Fruit fly (Drosophila melanogaster): ENCODE measurements around the gene CG12499.

Gene CG12499

dm6 chr3R:22411879-22412587 is 34.4 kb downstream of the CG12499 start (continued):
- TF ChIP-seq dsx (GFP tag; optimal IDR thresholded peaks at IDR 0.05; ENCODE audit: poor library complexity, severe bottlenecking) (no peak), Met (GFP tag; optimal IDR thresholded peaks at IDR 0.05) (no peak)

DNA sequence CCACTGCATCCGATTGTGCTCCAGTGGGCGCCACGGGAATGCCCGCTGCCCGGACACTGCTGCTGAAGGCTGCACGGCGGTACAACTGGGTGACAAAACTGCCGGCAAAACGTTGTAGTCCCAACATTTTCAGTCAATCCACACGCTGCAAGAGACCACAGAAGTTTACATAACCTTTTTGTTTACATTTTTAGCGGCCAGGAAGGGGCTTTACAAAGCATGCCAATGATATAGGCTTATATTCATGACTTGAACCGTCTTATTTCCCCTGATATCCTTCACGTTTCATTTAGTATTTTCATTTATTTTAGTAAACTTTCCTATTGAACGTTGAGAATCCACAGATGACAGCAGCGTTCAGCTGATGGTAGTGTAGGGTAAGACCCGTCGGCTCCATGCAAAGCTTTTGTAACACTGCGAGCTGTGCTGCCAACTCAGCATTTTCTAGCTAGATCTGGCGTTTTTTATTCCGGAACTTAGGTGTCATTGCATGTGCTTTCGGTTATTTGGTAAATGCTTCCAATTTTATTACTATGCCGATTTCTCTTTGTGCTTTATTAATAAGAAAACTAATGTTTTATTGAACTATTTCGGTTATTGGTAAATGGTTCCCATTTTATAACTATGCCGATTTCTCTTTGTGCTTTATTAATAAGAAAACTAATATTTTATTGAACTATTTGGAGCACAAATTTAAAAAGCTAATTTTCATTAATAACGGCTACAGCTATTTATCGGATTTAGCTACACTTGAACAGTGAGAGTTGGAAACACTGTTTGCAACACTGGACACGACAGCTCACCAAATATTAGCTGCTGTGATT is 35.6 kb downstream of the CG12499 start, which contains the start of the genes CG13850 and lqfR:
Gene CG13850, minus strand, starts transcription at position 379 of the 824 bp plus-strand sequence.
Gene lqfR, plus strand, starts transcription at position 765 of the 824 bp plus-strand sequence.
- peak; percentile 65 for TF ChIP-seq CG34406 (GFP tag; optimal IDR thresholded peaks at IDR 0.05)
- TF ChIP-seq Eip78C (GFP tag), result peak; percentile 91
- no peak for TF ChIP-seq CG10669 (GFP tag; optimal IDR thresholded peaks at IDR 0.05)
- peak; percentile 55 for TF ChIP-seq net (GFP tag; optimal IDR thresholded peaks at IDR 0.05)
- TF ChIP-seq CG4318 (GFP tag; optimal IDR thresholded peaks at IDR 0.05), result no peak
- peak; percentile 38 for TF ChIP-seq fd85E (GFP tag; optimal IDR thresholded peaks at IDR 0.05)
- peak; percentile 71 for TF ChIP-seq CG8632 (GFP tag; optimal IDR thresholded peaks at IDR 0.05)
- no peak for TF ChIP-seq CG8119 (GFP tag; IDR thresholded peaks at IDR 0.05)
- peak; percentile 74 for TF ChIP-seq CG3919 (GFP tag; optimal IDR thresholded peaks at IDR 0.05)
- peak; percentile 83 for TF ChIP-seq CG31627 (GFP tag; optimal IDR thresholded peaks at IDR 0.05)
- peak; percentile 79 for TF ChIP-seq Eip75B (GFP tag; optimal IDR thresholded peaks at IDR 0.05)
- TF ChIP-seq CG16779 (tag; optimal IDR thresholded peaks at IDR 0.05), result no peak
- TF ChIP-seq svp (GFP tag), result peak; percentile 88
- TF ChIP-seq CG8319 (GFP tag; optimal IDR thresholded peaks at IDR 0.05), result peak; percentile 69
- peak; percentile 6 for TF ChIP-seq Ets96B (tag; optimal IDR thresholded peaks at IDR 0.05)
- TF ChIP-seq Eip93F (GFP tag; optimal IDR thresholded peaks at IDR 0.05), result no peak
- TF ChIP-seq CG6792 (GFP tag; optimal IDR thresholded peaks at IDR 0.05), result peak; percentile 65
- peak; percentile 72 for TF ChIP-seq CG11902 (GFP tag; optimal IDR thresholded peaks at IDR 0.05)
- TF ChIP-seq dsx (GFP tag; optimal IDR thresholded peaks at IDR 0.05; ENCODE audit: poor library complexity, severe bottlenecking), result no peak
- no peak for TF ChIP-seq CG6276 (GFP tag; optimal IDR thresholded peaks at IDR 0.05)
- peak; percentile 79 for TF ChIP-seq Sox14 (GFP tag; optimal IDR thresholded peaks at IDR 0.05)
- peak; percentile 47; the same call in 2 of the 3 replicates for TF ChIP-seq eg (GFP tag; IDR thresholded peaks at IDR 0.05)
- no peak for TF ChIP-seq spab (GFP tag; optimal IDR thresholded peaks at IDR 0.05)
- TF ChIP-seq Met (GFP tag; optimal IDR thresholded peaks at IDR 0.05), result peak; percentile 77
- no peak for TF ChIP-seq CG15336 (GFP tag; IDR thresholded peaks at IDR 0.05)
- TF ChIP-seq vri (GFP tag; optimal IDR thresholded peaks at IDR 0.05), result peak; percentile 43
- TF ChIP-seq ss (GFP tag; optimal IDR thresholded peaks at IDR 0.05), result no peak
- peak; percentile 73 for TF ChIP-seq CG3032 (tag; optimal IDR thresholded peaks at IDR 0.05)
- peak; percentile 80 for TF ChIP-seq CG10631 (GFP tag; optimal IDR thresholded peaks at IDR 0.05)
- peak; percentile 87 for TF ChIP-seq esn (GFP tag; optimal IDR thresholded peaks at IDR 0.05)
- peak; percentile 79 for TF ChIP-seq achi (GFP tag; optimal IDR thresholded peaks at IDR 0.05)
- no peak for TF ChIP-seq OdsH (GFP tag; optimal IDR thresholded peaks at IDR 0.05)
- peak; percentile 71 for TF ChIP-seq acj6 (GFP tag; optimal IDR thresholded peaks at IDR 0.05)
- TF ChIP-seq Lpt (GFP tag; optimal IDR thresholded peaks at IDR 0.05), result peak; percentile 39
- TF ChIP-seq Hr4 (GFP tag; optimal IDR thresholded peaks at IDR 0.05), result no peak
- TF ChIP-seq Blimp-1 (GFP tag; optimal IDR thresholded peaks at IDR 0.05), result peak; percentile 50
- peak; percentile 82 for TF ChIP-seq cyc (GFP tag; optimal IDR thresholded peaks at IDR 0.05)
- TF ChIP-seq CG11294 (GFP tag; IDR thresholded peaks at IDR 0.05), result peak; percentile 18; the same call in 1 of the 2 replicates
- peak; percentile 72 for TF ChIP-seq Smox (GFP tag; optimal IDR thresholded peaks at IDR 0.05)
- peak; percentile 62 for TF ChIP-seq fd59A (GFP tag; optimal IDR thresholded peaks at IDR 0.05)
- TF ChIP-seq fkh (GFP tag; optimal IDR thresholded peaks at IDR 0.05), result peak; percentile 64
- peak; percentile 84 for TF ChIP-seq pdm3 (GFP tag; optimal IDR thresholded peaks at IDR 0.05)
- TF ChIP-seq Ets21C (GFP tag; optimal IDR thresholded peaks at IDR 0.05), result peak; percentile 71
- TF ChIP-seq CG11762 (GFP tag; optimal IDR thresholded peaks at IDR 0.05; ENCODE audit: insufficient read depth), result peak; percentile 62
- no peak for TF ChIP-seq Hr38 (GFP tag; optimal IDR thresholded peaks at IDR 0.05)
- 0 out of 2 replicates have a peak, but pooled peaks have one; percentile 31 for TF ChIP-seq Gug (GFP tag; IDR thresholded peaks at IDR 0.05)
